Worm (Caenorhabditis elegans) whole organism, L1 larva: ENCODE measurements around the gene F10C1.23.

ENCODE experiments used
- C04F5.9 ChIP-seq: sonication (generic microtip); optimal IDR thresholded peaks from 2 replicates; lab custom pipeline; 2016; ENCODE audit warnings: missing genetic modification characterization, missing compliant biosample characterization
- C16A3.4 ChIP-seq: fragments of 150-350 bp; optimal IDR thresholded peaks from 2 replicates; lab custom pipeline; 2014; ENCODE audit warnings: missing biosample characterization, missing genetic modification characterization
- aly-2 ChIP-seq: fragments of 150-350 bp; optimal IDR thresholded peaks from 2 replicates; lab custom pipeline; 2014; ENCODE audit warnings: missing biosample characterization, missing genetic modification characterization
- ama-1 ChIP-seq: fragments of 150-350 bp; optimal IDR thresholded peaks from 2 replicates; lab custom pipeline; 2014
- ceh-63 ChIP-seq: fragments of 200-800 bp; sonication (Bioruptor generic); optimal IDR thresholded peaks from 2 replicates; lab custom pipeline; 2018; ENCODE audit warnings: mild to moderate bottlenecking, missing genetic modification characterization, missing compliant biosample characterization
- ceh-8 ChIP-seq: fragments of 200-800 bp; sonication (Bioruptor generic); optimal IDR thresholded peaks from 2 replicates; lab custom pipeline; 2018; ENCODE audit warnings: mild to moderate bottlenecking, missing genetic modification characterization, moderate library complexity, missing compliant biosample characterization
- ceh-82 ChIP-seq, 3 experiments: fragments of 150-350 bp in 1 of 3; sonication (generic microtip) in 2 of 3; optimal IDR thresholded peaks; 2 replicates each; lab custom pipeline; 2014 to 2017; ENCODE audit warnings: missing biosample characterization in 3 of 3, missing genetic modification characterization in 3 of 3
- ceh-88 ChIP-seq: fragments of 200-800 bp; sonication (Bioruptor generic); IDR thresholded peaks from 2 replicates; pipeline ENCODE4 v1.3.6; 2022; ENCODE audit warnings: missing genetic modification characterization, missing compliant biosample characterization
- ces-1 ChIP-seq: fragments of 150-350 bp; optimal IDR thresholded peaks from 2 replicates; lab custom pipeline; 2014; ENCODE audit warnings: missing biosample characterization, missing genetic modification reagents, missing genetic modification characterization
- dsc-1 ChIP-seq: sonication (generic microtip); optimal IDR thresholded peaks from 2 replicates; lab custom pipeline; 2016; ENCODE audit warnings: mild to moderate bottlenecking, missing genetic modification characterization, missing compliant biosample characterization
- elt-3 ChIP-seq, 6 experiments: fragments of 150-350 bp in 1 of 6; sonication (generic microtip); optimal IDR thresholded peaks; 2 replicates each; lab custom pipeline; 2017 to 2018; ENCODE audit warnings: missing biosample characterization in 6 of 6, missing genetic modification characterization in 6 of 6, inconsistent platforms in 1 of 6
- fkh-10 ChIP-seq: sonication (generic microtip); optimal IDR thresholded peaks from 2 replicates; lab custom pipeline; 2017; ENCODE audit warnings: missing biosample characterization, missing genetic modification reagents, missing genetic modification characterization
- fkh-8 ChIP-seq: sonication (generic microtip); optimal IDR thresholded peaks from 2 replicates; lab custom pipeline; 2016; ENCODE audit warnings: mild to moderate bottlenecking, missing genetic modification characterization, missing compliant biosample characterization
- jun-1 ChIP-seq: fragments of 150-350 bp; optimal IDR thresholded peaks from 2 replicates; lab custom pipeline; 2014; ENCODE audit warnings: missing biosample characterization, missing genetic modification reagents, missing genetic modification characterization
- lin-14 ChIP-seq: fragments of 200-800 bp; sonication (Bioruptor generic); optimal IDR thresholded peaks from 2 replicates; lab custom pipeline; 2018; ENCODE audit warnings: mild to moderate bottlenecking, missing genetic modification characterization, moderate library complexity, missing compliant biosample characterization
- lir-3 ChIP-seq: sonication (generic microtip); optimal IDR thresholded peaks from 2 replicates; lab custom pipeline; 2016; ENCODE audit warnings: mild to moderate bottlenecking, missing genetic modification characterization, moderate library complexity, missing compliant biosample characterization; ENCODE audit not compliant: poor library complexity
- mdl-1 ChIP-seq, 2 experiments: fragments of 150-350 bp; optimal IDR thresholded peaks; 2 replicates each; lab custom pipeline; 2014 to 2017; ENCODE audit warnings: missing biosample characterization in 2 of 2, missing genetic modification characterization in 2 of 2, inconsistent platforms in 1 of 2
- mef-2 ChIP-seq: fragments of 150-350 bp; optimal IDR thresholded peaks from 2 replicates; lab custom pipeline; 2014; ENCODE audit warnings: missing biosample characterization, missing genetic modification characterization
- nhr-11 ChIP-seq: fragments of 150-350 bp; optimal IDR thresholded peaks from 2 replicates; lab custom pipeline; 2014; ENCODE audit warnings: missing biosample characterization, missing genetic modification characterization
- nhr-12 ChIP-seq: sonication (generic microtip); optimal IDR thresholded peaks from 2 replicates; lab custom pipeline; 2017; ENCODE audit warnings: missing biosample characterization, missing genetic modification characterization
- nhr-237 ChIP-seq: fragments of 150-350 bp; optimal IDR thresholded peaks from 2 replicates; lab custom pipeline; 2014; ENCODE audit warnings: missing biosample characterization, missing genetic modification characterization
- nhr-28 ChIP-seq: fragments of 150-350 bp; optimal IDR thresholded peaks from 2 replicates; lab custom pipeline; 2014; ENCODE audit warnings: missing biosample characterization, missing genetic modification characterization
- nhr-47 ChIP-seq: sonication (generic microtip); optimal IDR thresholded peaks from 2 replicates; lab custom pipeline; 2016; ENCODE audit warnings: mild to moderate bottlenecking, missing genetic modification characterization, moderate library complexity, missing compliant biosample characterization
- nhr-76 ChIP-seq: sonication (generic microtip); optimal IDR thresholded peaks from 2 replicates; lab custom pipeline; 2017; ENCODE audit warnings: missing biosample characterization, missing genetic modification characterization
- nhr-77 ChIP-seq: fragments of 150-350 bp; optimal IDR thresholded peaks from 2 replicates; lab custom pipeline; 2014; ENCODE audit warnings: missing biosample characterization, missing genetic modification characterization
- nhr-85 ChIP-seq: sonication (generic microtip); peaks from one replicate; lab custom pipeline; 2016; ENCODE audit warnings: missing genetic modification characterization, inconsistent platforms, missing compliant biosample characterization
- nhr-90 ChIP-seq: sonication (generic microtip); optimal IDR thresholded peaks from 2 replicates; lab custom pipeline; 2016; ENCODE audit warnings: mild to moderate bottlenecking, missing genetic modification characterization, missing compliant biosample characterization; ENCODE audit not compliant: poor library complexity
- pag-3 ChIP-seq: sonication (generic microtip); optimal IDR thresholded peaks from 2 replicates; lab custom pipeline; 2017; ENCODE audit warnings: missing genetic modification characterization, mild to moderate bottlenecking, missing compliant biosample characterization, antibody characterized with exemption, borderline replicate concordance; ENCODE audit not compliant: insufficient read depth
- pax-3 ChIP-seq: fragments of 200-800 bp; sonication (Bioruptor generic); optimal IDR thresholded peaks from 2 replicates; lab custom pipeline; 2018; ENCODE audit warnings: mild to moderate bottlenecking, missing genetic modification characterization, moderate library complexity, missing compliant biosample characterization
- rnt-1 ChIP-seq: sonication (generic microtip); optimal IDR thresholded peaks from 2 replicates; lab custom pipeline; 2016; ENCODE audit warnings: mild to moderate bottlenecking, missing genetic modification characterization, moderate library complexity, missing compliant biosample characterization
- skn-1 ChIP-seq: fragments of 150-350 bp; optimal IDR thresholded peaks from 2 replicates; lab custom pipeline; 2014; ENCODE audit warnings: missing biosample characterization, missing genetic modification characterization
- snpc-4 ChIP-seq: fragments of 150-350 bp; optimal IDR thresholded peaks from 2 replicates; lab custom pipeline; 2014; ENCODE audit warnings: missing biosample characterization, missing genetic modification characterization
- sptf-1 ChIP-seq: fragments of 150-350 bp; optimal IDR thresholded peaks from 2 replicates; lab custom pipeline; 2014; ENCODE audit warnings: missing biosample characterization, missing genetic modification characterization
- swsn-7 ChIP-seq: sonication (generic microtip); optimal IDR thresholded peaks from 2 replicates; lab custom pipeline; 2016; ENCODE audit warnings: missing genetic modification characterization, missing compliant biosample characterization
- tbx-2 ChIP-seq: sonication (generic microtip); optimal IDR thresholded peaks from 2 replicates; lab custom pipeline; 2016; ENCODE audit warnings: missing genetic modification characterization, missing compliant biosample characterization
- unc-62 ChIP-seq: fragments of 150-350 bp; optimal IDR thresholded peaks from 2 replicates; lab custom pipeline; 2014; ENCODE audit warnings: missing biosample characterization, missing genetic modification reagents, missing genetic modification characterization
- xbp-1 ChIP-seq: sonication (generic microtip); optimal IDR thresholded peaks from 2 replicates; lab custom pipeline; 2016; ENCODE audit warnings: missing genetic modification characterization, missing compliant biosample characterization
- ztf-11 ChIP-seq, 2 experiments: sonication (generic microtip); optimal IDR thresholded peaks; 2 replicates each; lab custom pipeline; 2016 to 2017; ENCODE audit warnings: missing genetic modification characterization in 2 of 2, missing biosample characterization in 1 of 2, missing compliant biosample characterization in 1 of 2

The F10C1.23 gene

ce11 chrII:5725094-5725493, 32.7 kb upstream of the F10C1.23 start (continued):
- TF ChIP-seq pag-3 (tag; lab: Kevin White, UChicago), result no peak
- TF ChIP-seq nhr-47 (tag; lab: Kevin White, UChicago), result peak; percentile 51
- TF ChIP-seq jun-1 (tag; lab: Kevin White, UChicago), result no peak
- TF ChIP-seq ceh-8, result peak; percentile 38
- TF ChIP-seq ama-1, result no peak
- no peak for TF ChIP-seq elt-3 (tag; optimal IDR thresholded peaks at IDR 0.05; lab: Kevin White, UChicago)
- TF ChIP-seq pax-3 (tag; lab: Kevin White, UChicago), result no peak
- TF ChIP-seq xbp-1 (tag; lab: Kevin White, UChicago), result peak; percentile 29
- TF ChIP-seq nhr-237 (tag; lab: Kevin White, UChicago), result no peak

ce11 chrII:5727707-5728106, 30.1 kb upstream of the F10C1.23 start, which contains the start of gene rab-3:
TSS of gene rab-3 (minus strand) at chrII:5727853.
- TF ChIP-seq C04F5.9 (tag; lab: Kevin White, UChicago) (no peak), aly-2 (tag; lab: Kevin White, UChicago) (no peak), unc-62 (no peak), fkh-10 (GFP tag; lab: Kevin White, UChicago) (peak; percentile 91), lin-14 (GFP tag; lab: Kevin White, UChicago) (peak; percentile 62), mef-2 (no peak), C16A3.4 (no peak), nhr-11 (tag; lab: Kevin White, UChicago) (no peak), skn-1 (tag; lab: Kevin White, UChicago) (no peak), lir-3 (tag; lab: Kevin White, UChicago) (no peak), ceh-82 (tag; optimal IDR thresholded peaks at IDR 0.05; lab: Kevin White, UChicago) (peak in 1 of 3 experiments; percentile 11), mdl-1 (tag; optimal IDR thresholded peaks at IDR 0.05; lab: Kevin White, UChicago) (no peak), snpc-4 (tag; lab: Kevin White, UChicago) (no peak), nhr-90 (tag; lab: Kevin White, UChicago) (no peak), nhr-85 (tag; lab: Kevin White, UChicago) (no peak), nhr-76 (tag; lab: Kevin White, UChicago) (no peak), ceh-88 (GFP tag; lab: Robert Waterston, UW) (no peak), dsc-1 (tag; lab: Kevin White, UChicago) (no peak), fkh-8 (tag; lab: Kevin White, UChicago) (no peak), nhr-77 (no peak), rnt-1 (no peak), pax-3 (tag; lab: Kevin White, UChicago) (no peak), elt-3 (tag; optimal IDR thresholded peaks at IDR 0.05; lab: Kevin White, UChicago) (no peak), tbx-2 (no peak), ceh-63 (GFP tag; lab: Kevin White, UChicago) (no peak), swsn-7 (tag; lab: Kevin White, UChicago) (no peak), sptf-1 (no peak), ztf-11 (tag; optimal IDR thresholded peaks at IDR 0.05; lab: Kevin White, UChicago) (no peak), jun-1 (tag; lab: Kevin White, UChicago) (no peak), ces-1 (GFP tag; lab: Kevin White, UChicago) (peak; percentile 57)

- TF ChIP-seq sptf-1, result no peak
- TF ChIP-seq nhr-12, result no peak
- no peak for TF ChIP-seq nhr-28
- TF ChIP-seq aly-2 (tag; lab: Kevin White, UChicago), result no peak
Measured at ce11 chrII:5730343-5731083, 27.3 kb upstream of the F10C1.23 start, which contains the start of the genes C18A3.7 and C18A3.11. TSS of gene C18A3.7 (minus strand) at chrII:5730443. TSS of gene C18A3.11 (plus strand) at chrII:5731033.
